Fruit fly (Drosophila melanogaster): ENCODE measurements around the gene Dhrs4.

Dhrs4 gene

DNA sequence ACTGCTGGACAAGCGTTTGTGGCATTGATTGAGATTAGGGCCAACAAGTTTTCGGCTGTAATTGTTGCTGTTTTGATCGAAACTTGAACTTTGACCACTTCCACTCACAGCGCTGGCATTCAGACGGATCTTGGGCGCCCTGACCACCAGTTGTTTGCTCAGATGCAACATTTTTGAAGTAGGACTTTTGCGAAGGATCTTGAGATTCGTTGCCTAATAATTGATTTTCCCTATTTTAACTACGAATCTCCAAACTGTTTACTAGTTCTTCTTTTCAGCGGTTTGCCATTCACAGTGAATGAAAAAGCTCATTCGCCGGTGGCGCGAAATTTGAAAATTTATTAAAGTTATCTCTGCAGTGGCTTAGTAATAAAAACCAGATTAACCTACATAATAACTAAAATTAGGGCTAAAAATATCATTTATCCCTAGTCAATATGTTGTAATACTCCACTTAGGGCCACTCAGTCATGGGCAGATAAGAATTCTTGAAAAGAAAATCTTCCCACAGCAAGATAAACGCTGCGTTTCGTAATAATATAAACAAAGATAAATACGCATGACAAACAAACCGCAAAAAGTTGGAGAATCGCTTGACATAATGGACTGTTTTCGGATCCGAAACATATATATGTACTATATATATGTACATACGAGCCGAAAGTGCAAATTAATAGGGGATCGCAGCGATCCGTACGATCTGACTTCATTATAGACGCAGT lies at the start of gene Dhrs4, which contains the start of gene Gdap1:
Gene Dhrs4, minus strand, starts transcription at position 267 of the 722 bp plus-strand sequence.
Gene Gdap1, plus strand, starts transcription at position 574 of the 722 bp plus-strand sequence.
- TF ChIP-seq CG6808 (GFP tag; optimal IDR thresholded peaks at IDR 0.05) (peak; percentile 56), Eip78C (GFP tag) (peak; percentile 57), CG16779 (tag; optimal IDR thresholded peaks at IDR 0.05) (peak; percentile 16), svp (GFP tag) (peak; percentile 87), CG11762 (GFP tag; optimal IDR thresholded peaks at IDR 0.05; ENCODE audit: insufficient read depth) (no peak), fkh (GFP tag; optimal IDR thresholded peaks at IDR 0.05) (peak; percentile 72), CG9139 (GFP tag; optimal IDR thresholded peaks at IDR 0.05) (peak; percentile 49), CG32006 (GFP tag; optimal IDR thresholded peaks at IDR 0.05) (no peak), ss (GFP tag; optimal IDR thresholded peaks at IDR 0.05) (peak in 1 of 2 experiments; percentile 70), CG6276 (GFP tag; optimal IDR thresholded peaks at IDR 0.05) (peak; percentile 71), CG8119 (GFP tag; IDR thresholded peaks at IDR 0.05) (0 out of 3 replicates have a peak, but pooled peaks have one; percentile 29), CG6854 (GFP tag; optimal IDR thresholded peaks at IDR 0.05) (peak; percentile 33), Hr38 (GFP tag; optimal IDR thresholded peaks at IDR 0.05) (no peak), CG15336 (GFP tag; IDR thresholded peaks at IDR 0.05) (peak; percentile 36; the same call in 1 of the 2 replicates)

DNA sequence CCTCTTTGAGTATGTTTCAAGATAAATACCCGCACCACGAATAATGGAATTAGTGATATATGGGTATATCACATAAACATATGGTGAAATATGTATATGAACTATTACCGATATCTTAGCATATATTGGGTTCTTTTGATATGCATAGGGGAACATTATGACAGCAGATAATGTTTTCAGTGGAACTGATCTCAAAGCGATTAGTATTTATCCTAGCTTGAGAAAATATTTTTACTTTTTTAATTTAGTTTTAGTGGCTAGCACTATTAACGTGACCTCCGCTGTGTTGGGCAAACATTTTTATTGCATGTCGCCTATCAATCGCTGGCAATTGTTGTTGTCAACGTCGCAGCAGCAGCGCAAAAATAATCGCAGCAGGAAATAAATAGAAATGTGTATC lies 47.0 kb upstream of the Dhrs4 start:
- TF ChIP-seq Eip75B (GFP tag; optimal IDR thresholded peaks at IDR 0.05): no peak
- TF ChIP-seq CG1621 (tag; optimal IDR thresholded peaks at IDR 0.05): no peak
- TF ChIP-seq CG9139 (GFP tag; optimal IDR thresholded peaks at IDR 0.05): no peak
- TF ChIP-seq Eip93F (GFP tag; optimal IDR thresholded peaks at IDR 0.05): no peak
- TF ChIP-seq Blimp-1 (GFP tag; optimal IDR thresholded peaks at IDR 0.05): no peak
- TF ChIP-seq ss (GFP tag; optimal IDR thresholded peaks at IDR 0.05): peak in 1 of 2 experiments; percentile 36
- TF ChIP-seq CG10669 (GFP tag; optimal IDR thresholded peaks at IDR 0.05): peak; percentile 47
- TF ChIP-seq cyc (GFP tag; optimal IDR thresholded peaks at IDR 0.05): peak; percentile 20
- TF ChIP-seq CG15336 (GFP tag; IDR thresholded peaks at IDR 0.05): peak; percentile 57
- peak; percentile 58 for TF ChIP-seq acj6 (GFP tag; optimal IDR thresholded peaks at IDR 0.05)
- peak; percentile 85 for TF ChIP-seq Eip78C (GFP tag)
- TF ChIP-seq CG8119 (GFP tag; IDR thresholded peaks at IDR 0.05): peak; percentile 63; the same call in 2 of the 3 replicates
- no peak for TF ChIP-seq Hr38 (GFP tag; optimal IDR thresholded peaks at IDR 0.05)
- TF ChIP-seq CG11902 (GFP tag; optimal IDR thresholded peaks at IDR 0.05): no peak
- TF ChIP-seq CG4318 (GFP tag; optimal IDR thresholded peaks at IDR 0.05): peak; percentile 20
- no peak for TF ChIP-seq CG11294 (GFP tag; IDR thresholded peaks at IDR 0.05)
- TF ChIP-seq Ets96B (tag; optimal IDR thresholded peaks at IDR 0.05): peak; percentile 55
- TF ChIP-seq CG32006 (GFP tag; optimal IDR thresholded peaks at IDR 0.05): peak; percentile 84
- no peak for TF ChIP-seq CG16779 (tag; optimal IDR thresholded peaks at IDR 0.05)
- TF ChIP-seq CG31627 (GFP tag; optimal IDR thresholded peaks at IDR 0.05): peak; percentile 43
- peak; percentile 30 for TF ChIP-seq lz (GFP tag; optimal IDR thresholded peaks at IDR 0.05)
- peak; percentile 7 for TF ChIP-seq CG8632 (GFP tag; optimal IDR thresholded peaks at IDR 0.05)
- TF ChIP-seq fd85E (GFP tag; optimal IDR thresholded peaks at IDR 0.05): no peak
- TF ChIP-seq Ets21C (GFP tag; optimal IDR thresholded peaks at IDR 0.05): no peak
- peak; percentile 62 for TF ChIP-seq pdm3 (GFP tag; optimal IDR thresholded peaks at IDR 0.05)
- TF ChIP-seq svp (GFP tag): peak; percentile 69
- no peak for TF ChIP-seq CG7368 (GFP tag; optimal IDR thresholded peaks at IDR 0.05)
- TF ChIP-seq fd59A (GFP tag; optimal IDR thresholded peaks at IDR 0.05): peak; percentile 29
- peak; percentile 76 for TF ChIP-seq eg (GFP tag; IDR thresholded peaks at IDR 0.05)
- TF ChIP-seq CG6276 (GFP tag; optimal IDR thresholded peaks at IDR 0.05): peak; percentile 48
- peak; percentile 10 for TF ChIP-seq CG8319 (GFP tag; optimal IDR thresholded peaks at IDR 0.05)
- TF ChIP-seq Hr39 (GFP tag; optimal IDR thresholded peaks at IDR 0.05): peak; percentile 51
- TF ChIP-seq Sox14 (GFP tag; optimal IDR thresholded peaks at IDR 0.05): peak; percentile 58
- peak; percentile 26 for TF ChIP-seq dsx (GFP tag; optimal IDR thresholded peaks at IDR 0.05; ENCODE audit: poor library complexity, severe bottlenecking)
- TF ChIP-seq achi (GFP tag; optimal IDR thresholded peaks at IDR 0.05): peak; percentile 41
- no peak for TF ChIP-seq topi (GFP tag; optimal IDR thresholded peaks at IDR 0.05)
- TF ChIP-seq CG6163 (GFP tag; IDR thresholded peaks at IDR 0.05): peak; percentile 63; the same call in 2 of the 3 replicates
- no peak for TF ChIP-seq dac (GFP tag; optimal IDR thresholded peaks at IDR 0.05)
- TF ChIP-seq Met (GFP tag; optimal IDR thresholded peaks at IDR 0.05): peak; percentile 28
- TF ChIP-seq Sox15 (GFP tag; optimal IDR thresholded peaks at IDR 0.05): no peak
- TF ChIP-seq CG34406 (GFP tag; optimal IDR thresholded peaks at IDR 0.05): peak; percentile 3
- peak; percentile 6 for TF ChIP-seq Sox102F (GFP tag; optimal IDR thresholded peaks at IDR 0.05)
- TF ChIP-seq Hr4 (GFP tag; optimal IDR thresholded peaks at IDR 0.05): peak; percentile 75

Measured in whole organism, prepupa.